Fruit fly (Drosophila melanogaster): ENCODE data around the gene CG31055.

Gene CG31055

dm6 chr3R:27679019-27679418, 8.9 kb downstream of the CG31055 start, which contains the start of gene CG12883 (continued):
- peak; percentile 52 for TF ChIP-seq CG15514 (GFP tag; optimal IDR thresholded peaks at IDR 0.05)
- TF ChIP-seq jigr1 (GFP tag; IDR thresholded peaks at IDR 0.05), result no peak

dm6 chr3R:27677174-27677726, 10.7 kb downstream of the CG31055 start, which contains the start of gene Hsdl2:
Gene Hsdl2, plus strand, starts transcription at chr3R:27677522.
- TF ChIP-seq esg (GFP tag; conservative IDR thresholded peaks at IDR 0.05) (no peak), CG6689 (GFP tag; IDR thresholded peaks at IDR 0.05) (peak; percentile 42), Mes4 (GFP tag; optimal IDR thresholded peaks at IDR 0.05) (no peak), CG2116 (GFP tag; optimal IDR thresholded peaks at IDR 0.05) (peak; percentile 90), ap (GFP tag; IDR thresholded peaks at IDR 0.05) (no peak), mam (GFP tag; optimal IDR thresholded peaks at IDR 0.05) (peak; percentile 7), D (optimal IDR thresholded peaks at IDR 0.05) (no peak), D (GFP tag; optimal IDR thresholded peaks at IDR 0.05) (no peak), jumu (GFP tag; optimal IDR thresholded peaks at IDR 0.05) (peak; percentile 17), CG31224 (GFP tag; IDR thresholded peaks at IDR 0.05) (0 out of 2 replicates have a peak, but pooled peaks have one; percentile 31), slp2 (GFP tag; optimal IDR thresholded peaks at IDR 0.05) (no peak), chif (GFP tag; optimal IDR thresholded peaks at IDR 0.05) (peak in 1 of 2 experiments; percentile 1), zen2 (GFP tag; IDR thresholded peaks at IDR 0.05; ENCODE audit: partially characterized antibody) (no peak), Trl (optimal IDR thresholded peaks at IDR 0.05) (peak in 1 of 2 experiments; percentile 8), Trl (GFP tag; optimal IDR thresholded peaks at IDR 0.05) (peak; percentile 3), CG14667 (GFP tag; IDR thresholded peaks at IDR 0.05) (peak; percentile 21; the same call in 1 of the 2 replicates), en (GFP tag; optimal IDR thresholded peaks at IDR 0.05) (no peak), CG3065 (GFP tag; optimal IDR thresholded peaks at IDR 0.05) (no peak), CG17385 (GFP tag; optimal IDR thresholded peaks at IDR 0.05) (no peak), org-1 (GFP tag; optimal IDR thresholded peaks at IDR 0.05) (no peak), repo (GFP tag; optimal IDR thresholded peaks at IDR 0.05) (no peak), PHDP (tag; optimal IDR thresholded peaks at IDR 0.05) (no peak), chinmo (GFP tag; IDR thresholded peaks at IDR 0.05; ENCODE audit: partially characterized antibody) (no peak), CG9215 (GFP tag; IDR thresholded peaks at IDR 0.05) (peak; percentile 45), CG9817 (tag; optimal IDR thresholded peaks at IDR 0.05) (peak; percentile 30), H15 (GFP tag; IDR thresholded peaks at IDR 0.05) (peak; percentile 69; the same call in 2 of the 3 replicates), lab (GFP tag; optimal IDR thresholded peaks at IDR 0.05) (no peak), lov (optimal IDR thresholded peaks at IDR 0.05) (no peak), lov (GFP tag; IDR thresholded peaks at IDR 0.05) (no peak), dm (GFP tag; optimal IDR thresholded peaks at IDR 0.05) (peak; percentile 32), HLH54F (GFP tag; optimal IDR thresholded peaks at IDR 0.05) (peak; percentile 56), CG31388 (GFP tag; optimal IDR thresholded peaks at IDR 0.05) (no peak), bowl (GFP tag; IDR thresholded peaks at IDR 0.05) (no peak), CG4707 (GFP tag; optimal IDR thresholded peaks at IDR 0.05) (no peak), sd (tag; optimal IDR thresholded peaks at IDR 0.05) (no peak), Hr78 (GFP tag; optimal IDR thresholded peaks at IDR 0.05) (no peak), Opbp (GFP tag; IDR thresholded peaks at IDR 0.05; ENCODE audit: partially characterized antibody) (peak; percentile 65; the same call in 2 of the 3 replicates), CG7556 (GFP tag; optimal IDR thresholded peaks at IDR 0.05) (peak; percentile 4), pho (GFP tag; optimal IDR thresholded peaks at IDR 0.05) (peak; percentile 38), eve (GFP tag; optimal IDR thresholded peaks at IDR 0.05) (no peak), Med (GFP tag) (peak; percentile 86), Hr51 (GFP tag; optimal IDR thresholded peaks at IDR 0.05) (no peak), Xrp1 (GFP tag; IDR thresholded peaks at IDR 0.05) (no peak), HLH3B (GFP tag; IDR thresholded peaks at IDR 0.05) (0 out of 2 replicates have a peak, but pooled peaks have one; percentile 9), peb (GFP tag; IDR thresholded peaks at IDR 0.05) (peak; percentile 23; the same call in 1 of the 2 replicates), vvl (GFP tag; IDR thresholded peaks at IDR 0.05) (0 out of 2 replicates have a peak, but pooled peaks have one; percentile 42), CG17186 (GFP tag; optimal IDR thresholded peaks at IDR 0.05) (peak; percentile 37)
